Fruit fly (Drosophila melanogaster): ENCODE measurements around the gene AP-1gamma.
A peak's percentile ranks its signal among the peaks of the same experiment; 100 is the strongest.

AP-1gamma gene

dm6 chrX:9163645-9164509, 55.4 kb downstream of the AP-1gamma start:
- TF ChIP-seq h (GFP tag; optimal IDR thresholded peaks at IDR 0.05) = no peak
- TF ChIP-seq Myc (optimal IDR thresholded peaks at IDR 0.05) = peak; percentile 64
- no peak for TF ChIP-seq Abd-B (GFP tag; optimal IDR thresholded peaks at IDR 0.05)
- peak; percentile 50 for TF ChIP-seq psq (GFP tag; optimal IDR thresholded peaks at IDR 0.05)
- peak; percentile 65 for TF ChIP-seq Rel (GFP tag; optimal IDR thresholded peaks at IDR 0.05)
- peak; percentile 32 for TF ChIP-seq Rel (tag; optimal IDR thresholded peaks at IDR 0.05)
- peak; percentile 49 to 56 for TF ChIP-seq dl (GFP tag; optimal IDR thresholded peaks at IDR 0.05; ENCODE audit: insufficient read depth in 1 of 2, partially characterized antibody in 2 of 2)
- TF ChIP-seq Dif (GFP tag; optimal IDR thresholded peaks at IDR 0.05; ENCODE audit: partially characterized antibody) = peak; percentile 85
- peak; percentile 44 for TF ChIP-seq N (GFP tag; optimal IDR thresholded peaks at IDR 0.05)

DNA sequence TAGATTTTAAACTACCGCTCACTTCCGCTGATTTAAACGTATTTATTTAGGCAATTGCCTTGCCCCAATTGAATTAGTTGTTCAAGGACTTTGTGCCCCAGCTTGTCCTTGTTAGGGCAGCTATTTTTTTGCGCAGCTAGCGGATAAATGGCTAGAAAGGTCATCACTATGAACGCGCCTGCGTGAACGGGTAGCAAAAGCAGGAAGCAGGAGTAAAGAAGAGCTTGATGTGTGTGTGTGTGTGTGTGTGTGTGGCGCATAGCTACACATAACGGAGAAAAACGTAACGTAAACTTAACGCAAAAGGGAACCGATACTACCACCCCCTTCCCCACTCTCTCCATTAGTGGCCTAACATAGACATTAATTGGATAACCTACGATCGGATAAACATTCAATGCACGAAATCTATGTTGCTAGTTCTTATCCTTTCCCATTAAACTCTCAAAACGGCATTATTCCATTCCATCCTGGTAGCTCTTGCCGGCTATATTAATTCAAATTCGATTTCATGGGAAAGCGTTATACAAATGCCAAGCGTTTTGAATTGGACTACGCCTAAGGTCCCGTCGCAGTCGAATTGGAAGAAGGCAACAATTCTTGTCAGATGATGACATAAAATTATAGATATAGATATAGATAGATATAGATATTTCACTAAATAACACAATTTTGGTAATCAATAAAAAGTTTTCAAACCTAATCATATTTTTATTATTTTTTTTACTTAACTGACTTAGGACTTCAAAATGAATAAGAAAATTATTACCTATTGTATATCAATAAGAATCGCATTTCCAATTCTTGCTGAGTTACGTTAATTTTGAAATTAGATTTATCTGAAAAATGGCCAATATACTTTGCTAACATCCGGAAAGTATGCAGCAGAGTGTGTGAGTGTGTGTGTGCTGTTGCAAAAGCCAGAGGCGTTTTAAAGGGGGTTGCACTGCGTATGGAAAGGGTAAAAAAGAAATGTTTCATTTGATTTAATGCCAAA, 56.3 kb downstream of the AP-1gamma start:
- no peak for TF ChIP-seq tai (GFP tag; optimal IDR thresholded peaks at IDR 0.05)
- TF ChIP-seq woc (GFP tag; optimal IDR thresholded peaks at IDR 0.05) = peak; percentile 37

All from whole organism, wandering third instar larva.